Worm (Caenorhabditis elegans): ENCODE measurements around the gene srg-21.

The srg-21 gene

DNA sequence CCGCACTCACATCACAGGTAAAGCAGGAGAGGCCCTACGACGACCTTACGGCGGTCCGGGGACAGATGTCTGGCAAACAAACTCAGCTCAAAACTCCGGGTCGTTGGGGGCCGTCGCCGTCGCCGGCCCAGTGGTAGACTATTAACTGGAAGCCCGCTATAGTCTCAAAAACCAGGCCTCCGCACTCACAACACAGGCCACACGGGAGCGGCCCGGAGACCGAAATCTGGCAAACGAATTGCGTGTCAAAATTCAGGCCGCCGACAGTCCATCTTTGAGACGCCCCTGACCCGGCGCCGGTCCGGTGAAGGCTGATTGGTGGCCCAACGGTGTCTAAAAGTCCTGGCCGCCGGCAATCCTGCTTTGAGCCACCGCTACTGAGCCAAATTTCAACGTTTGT is 45.7 kb downstream of the srg-21 start:
- TF ChIP-seq elt-4 (tag; optimal IDR thresholded peaks at IDR 0.05) (peak; percentile 29), fkh-10 (GFP tag; optimal IDR thresholded peaks at IDR 0.05) (no peak), dve-1 (tag; optimal IDR thresholded peaks at IDR 0.05) (no peak)

ce11 chrII:3044023-3044422 is 47.1 kb downstream of the srg-21 start, which contains the start of gene sri-29:
sri-29 (plus strand) TSS chrII:3044323.
- TF ChIP-seq nfya-1 (tag; optimal IDR thresholded peaks at IDR 0.05) (no peak), K02D7.2 (tag; optimal IDR thresholded peaks at IDR 0.05) (no peak), pag-3 (tag; optimal IDR thresholded peaks at IDR 0.05; ENCODE audit: borderline replicate concordance) (no peak), pax-1 (tag; optimal IDR thresholded peaks at IDR 0.05) (no peak), pha-4 (tag; optimal IDR thresholded peaks at IDR 0.05) (no peak), hlh-15 (tag; optimal IDR thresholded peaks at IDR 0.05) (no peak)

DNA sequence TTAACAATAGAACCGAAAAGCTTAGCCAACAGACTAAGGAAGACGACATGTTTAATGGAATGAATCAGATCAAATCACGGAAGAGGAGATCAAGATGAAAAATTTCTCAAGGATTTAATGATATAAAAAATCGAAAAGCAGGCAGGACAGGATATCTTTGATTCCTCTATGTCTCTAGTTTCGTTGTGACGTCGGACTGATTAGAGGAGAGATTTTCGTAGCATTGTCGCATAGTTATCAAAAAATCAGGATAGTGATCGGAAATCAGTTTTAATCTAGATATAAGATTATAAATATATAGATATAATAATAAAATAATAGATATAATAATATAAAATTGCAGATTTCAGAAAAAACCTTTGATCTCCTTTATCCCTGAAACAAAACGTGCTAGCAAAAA is 47.8 kb downstream of the srg-21 start, which contains the start of gene B0454.8:
TSS of gene B0454.8 (minus strand) at position 101 of the 400 bp plus-strand sequence.
- no peak for TF ChIP-seq pha-4 (tag; optimal IDR thresholded peaks at IDR 0.05)
- no peak for TF ChIP-seq ceh-48 (tag; optimal IDR thresholded peaks at IDR 0.05)
- TF ChIP-seq ceh-6 (GFP tag; optimal IDR thresholded peaks at IDR 0.05): no peak
- TF ChIP-seq C38D4.7 (GFP tag; optimal IDR thresholded peaks at IDR 0.05): no peak
- no peak for TF ChIP-seq unc-42 (tag; optimal IDR thresholded peaks at IDR 0.05)
- no peak for TF ChIP-seq odd-2 (tag; optimal IDR thresholded peaks at IDR 0.05)
- TF ChIP-seq tbx-7 (tag; optimal IDR thresholded peaks at IDR 0.05): no peak
- no peak for TF ChIP-seq fkh-10 (GFP tag; optimal IDR thresholded peaks at IDR 0.05)
- no peak for TF ChIP-seq dve-1 (tag; optimal IDR thresholded peaks at IDR 0.05)
- no peak for TF ChIP-seq eyg-1 (tag; optimal IDR thresholded peaks at IDR 0.05)
- no peak for TF ChIP-seq nhr-232 (tag; optimal IDR thresholded peaks at IDR 0.05)
- no peak for TF ChIP-seq pros-1 (tag; optimal IDR thresholded peaks at IDR 0.05)
- no peak for TF ChIP-seq K02D7.2 (tag; optimal IDR thresholded peaks at IDR 0.05)
- TF ChIP-seq hlh-15 (tag; optimal IDR thresholded peaks at IDR 0.05): no peak
- TF ChIP-seq hlh-13 (GFP tag; optimal IDR thresholded peaks at IDR 0.05): no peak
- TF ChIP-seq pat-9 (tag; optimal IDR thresholded peaks at IDR 0.05): no peak
- TF ChIP-seq ceh-9 (tag; optimal IDR thresholded peaks at IDR 0.05): no peak
- TF ChIP-seq npax-4 (tag; optimal IDR thresholded peaks at IDR 0.05): no peak
- TF ChIP-seq ceh-18 (tag; optimal IDR thresholded peaks at IDR 0.05): no peak
- TF ChIP-seq tbx-2 (tag; optimal IDR thresholded peaks at IDR 0.05): no peak

DNA sequence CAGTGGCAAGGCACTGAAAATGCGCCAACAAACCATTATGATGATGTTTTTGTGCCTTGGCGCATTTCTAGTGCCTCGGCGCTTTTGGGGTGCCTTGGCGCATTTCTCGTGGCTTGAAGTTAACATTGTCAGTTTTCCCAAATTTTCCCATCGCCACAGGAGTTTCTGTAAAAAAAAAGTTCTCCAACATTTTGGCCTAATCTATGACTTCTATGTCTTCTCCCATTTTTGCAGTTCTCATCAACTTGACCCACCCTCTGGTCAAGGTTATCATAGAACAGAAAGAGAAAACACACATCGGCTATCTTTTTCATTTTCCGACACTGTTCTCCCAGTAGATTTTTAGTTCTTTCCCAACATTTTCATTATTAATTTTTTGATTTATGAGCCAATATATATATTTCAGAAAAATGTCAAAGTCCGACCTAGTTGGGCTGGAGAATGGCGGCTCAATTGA is 52.7 kb downstream of the srg-21 start, which contains the start of the genes B0454.26 and B0454.5:
TSS of gene B0454.26 (minus strand) at position 101 of the 457 bp plus-strand sequence.
TSS of gene B0454.5 (plus strand) at position 407 of the 457 bp plus-strand sequence.
- TF ChIP-seq eyg-1 (tag; optimal IDR thresholded peaks at IDR 0.05) (no peak), ceh-14 (tag; optimal IDR thresholded peaks at IDR 0.05) (no peak), ceh-22 (tag; optimal IDR thresholded peaks at IDR 0.05) (no peak), unc-3 (GFP tag; conservative IDR thresholded peaks at IDR 0.05) (no peak), unc-3 (tag; optimal IDR thresholded peaks at IDR 0.05) (no peak), sdc-2 (tag; optimal IDR thresholded peaks at IDR 0.05) (no peak), ama-1 (optimal IDR thresholded peaks at IDR 0.05) (no peak), hlh-30 (tag; optimal IDR thresholded peaks at IDR 0.05; ENCODE audit: insufficient read depth) (no peak), ceh-24 (tag; optimal IDR thresholded peaks at IDR 0.05) (no peak), tbx-7 (tag; optimal IDR thresholded peaks at IDR 0.05) (no peak), ceh-31 (tag; optimal IDR thresholded peaks at IDR 0.05) (no peak), K02D7.2 (tag; optimal IDR thresholded peaks at IDR 0.05) (no peak), ttx-3 (tag; optimal IDR thresholded peaks at IDR 0.05) (no peak), hlh-6 (tag; optimal IDR thresholded peaks at IDR 0.05) (no peak), C08G9.2 (tag; optimal IDR thresholded peaks at IDR 0.05) (no peak)
